Fruit fly (Drosophila melanogaster) whole organism, prepupa: ENCODE measurements around the gene CG10366.

Source experiments
- CG11762 ChIP-seq: fragments of 200-800 bp; sonication (Bioruptor generic); optimal IDR thresholded peaks from 3 replicates; lab custom pipeline; 2016; ENCODE audit warnings: missing biosample characterization, missing genetic modification characterization; ENCODE audit not compliant: insufficient read depth
- CG31627 ChIP-seq: fragments of 200-800 bp; sonication (Bioruptor generic); optimal IDR thresholded peaks from 3 replicates; lab custom pipeline; 2016; ENCODE audit warnings: missing biosample characterization, missing genetic modification characterization
- CG6276 ChIP-seq: fragments of 200-800 bp; sonication (Bioruptor generic); optimal IDR thresholded peaks from 2 replicates; lab custom pipeline; 2017; ENCODE audit warnings: missing biosample characterization, mild to moderate bottlenecking, missing genetic modification characterization
- CG8119 ChIP-seq: fragments of 200-800 bp; sonication (Bioruptor generic); IDR thresholded peaks from 3 replicates; pipeline ENCODE4 v1.3.6; 2022; ENCODE audit warnings: missing biosample characterization, missing genetic modification characterization
- CG8632 ChIP-seq: fragments of 200-800 bp; sonication (Bioruptor generic); optimal IDR thresholded peaks from 3 replicates; lab custom pipeline; 2016; ENCODE audit warnings: missing biosample characterization, missing genetic modification characterization
- CG9139 ChIP-seq: fragments of 200-800 bp; sonication (Bioruptor generic); optimal IDR thresholded peaks from 3 replicates; lab custom pipeline; 2017; ENCODE audit warnings: missing biosample characterization, mild to moderate bottlenecking, missing genetic modification characterization
- OdsH ChIP-seq: fragments of 200-800 bp; sonication (Bioruptor generic); optimal IDR thresholded peaks from 3 replicates; lab custom pipeline; 2016; ENCODE audit warnings: missing biosample characterization, missing genetic modification characterization
- esn ChIP-seq: fragments of 200-800 bp; sonication (Bioruptor generic); optimal IDR thresholded peaks from 2 replicates; lab custom pipeline; 2016; ENCODE audit warnings: missing biosample characterization, mild to moderate bottlenecking, missing genetic modification characterization, moderate library complexity
- salr ChIP-seq, 2 experiments: fragments of 200-800 bp; sonication (Bioruptor generic); optimal IDR thresholded peaks; 3 replicates each; lab custom pipeline; 2016 to 2018; ENCODE audit warnings: missing biosample characterization in 2 of 2, missing genetic modification characterization in 2 of 2, mild to moderate bottlenecking in 1 of 2

- TF ChIP-seq CG9139 (GFP tag; lab: Kevin White, UChicago) (no peak), salr (GFP tag; optimal IDR thresholded peaks at IDR 0.05; lab: Kevin White, UChicago) (no peak), CG31627 (no peak), CG11762 (GFP tag; lab: Kevin White, UChicago) (no peak), CG8119 (GFP tag; lab: Robert Waterston, UW) (no peak), CG8632 (GFP tag; lab: Kevin White, UChicago) (no peak), esn (GFP tag; lab: Kevin White, UChicago) (peak; percentile 6), CG6276 (GFP tag; lab: Kevin White, UChicago) (peak; percentile 19), OdsH (GFP tag; lab: Kevin White, UChicago) (no peak)
Measured at dm6 chr2L:19543010-19543564, 40.9 kb upstream of the CG10366 start.
